Worm (Caenorhabditis elegans) whole organism, late embryonic: ENCODE data around the gene C27A2.7.

Experiments used
- C08G9.2 ChIP-seq: sonication (generic microtip); optimal IDR thresholded peaks from 2 replicates; lab custom pipeline; 2016; ENCODE audit warnings: mild to moderate bottlenecking, missing genetic modification characterization, moderate library complexity, missing compliant biosample characterization
- C38D4.7 ChIP-seq: fragments of 200-800 bp; sonication (Bioruptor generic); optimal IDR thresholded peaks from 2 replicates; lab custom pipeline; 2018; ENCODE audit warnings: mild to moderate bottlenecking, missing genetic modification characterization, moderate library complexity, missing compliant biosample characterization
- F13H6.1 ChIP-seq: sonication (generic microtip); optimal IDR thresholded peaks from 2 replicates; lab custom pipeline; 2016; ENCODE audit warnings: missing genetic modification characterization, missing compliant biosample characterization
- T23F11.4 ChIP-seq: fragments of 200-800 bp; sonication (Bioruptor generic); optimal IDR thresholded peaks from 2 replicates; lab custom pipeline; 2018; ENCODE audit warnings: mild to moderate bottlenecking, missing genetic modification characterization, missing compliant biosample characterization
- ama-1 ChIP-seq: fragments of 150-350 bp; optimal IDR thresholded peaks from 2 replicates; lab custom pipeline; 2014
- ceh-14 ChIP-seq: sonication (generic microtip); optimal IDR thresholded peaks from 2 replicates; lab custom pipeline; 2016; ENCODE audit warnings: missing genotype, missing genetic modification characterization, missing compliant biosample characterization
- ceh-18 ChIP-seq: sonication (generic microtip); optimal IDR thresholded peaks from 2 replicates; lab custom pipeline; 2016; ENCODE audit warnings: missing genetic modification characterization, missing compliant biosample characterization
- ceh-22 ChIP-seq: sonication (generic microtip); optimal IDR thresholded peaks from 2 replicates; lab custom pipeline; 2017; ENCODE audit warnings: missing biosample characterization, missing genetic modification characterization
- ceh-24 ChIP-seq: sonication (generic microtip); optimal IDR thresholded peaks from 2 replicates; lab custom pipeline; 2016; ENCODE audit warnings: mild to moderate bottlenecking, missing genetic modification characterization, missing compliant biosample characterization
- ceh-31 ChIP-seq: sonication (generic microtip); optimal IDR thresholded peaks from 2 replicates; lab custom pipeline; 2016; ENCODE audit warnings: missing genetic modification characterization, missing compliant biosample characterization
- ceh-34 ChIP-seq: sonication (generic microtip); optimal IDR thresholded peaks from 2 replicates; lab custom pipeline; 2016; ENCODE audit warnings: mild to moderate bottlenecking, missing genetic modification characterization, missing compliant biosample characterization
- ceh-45 ChIP-seq: fragments of 200-800 bp; sonication (Bioruptor generic); IDR thresholded peaks from 2 replicates; pipeline ENCODE4 v1.3.6; 2022; ENCODE audit warnings: missing genetic modification reagents, missing genetic modification characterization, missing compliant biosample characterization
- ceh-6 ChIP-seq: fragments of 200-800 bp; sonication (Bioruptor generic); optimal IDR thresholded peaks from 2 replicates; lab custom pipeline; 2018; ENCODE audit warnings: mild to moderate bottlenecking, missing genetic modification characterization, missing compliant biosample characterization
- ceh-9 ChIP-seq: sonication (generic microtip); optimal IDR thresholded peaks from 2 replicates; lab custom pipeline; 2016; ENCODE audit warnings: mild to moderate bottlenecking, missing genetic modification characterization, inconsistent platforms, missing compliant biosample characterization
- che-1 ChIP-seq: sonication (generic microtip); optimal IDR thresholded peaks from 2 replicates; lab custom pipeline; 2016; ENCODE audit warnings: mild to moderate bottlenecking, missing genetic modification characterization, missing compliant biosample characterization
- dve-1 ChIP-seq: sonication (generic microtip); optimal IDR thresholded peaks from 2 replicates; lab custom pipeline; 2017; ENCODE audit warnings: antibody characterized with exemption, mild to moderate bottlenecking, missing genetic modification characterization, missing compliant biosample characterization
- elt-2 ChIP-seq: sonication (generic microtip); optimal IDR thresholded peaks from 2 replicates; lab custom pipeline; 2016; ENCODE audit warnings: missing genetic modification reagents, missing genetic modification characterization, missing compliant biosample characterization
- fkh-10 ChIP-seq: fragments of 150-350 bp; optimal IDR thresholded peaks from 2 replicates; lab custom pipeline; 2014; ENCODE audit warnings: missing biosample characterization, missing genetic modification reagents, missing genetic modification characterization
- hlh-13 ChIP-seq: fragments of 200-800 bp; sonication (Bioruptor generic); optimal IDR thresholded peaks from 2 replicates; lab custom pipeline; 2018; ENCODE audit warnings: mild to moderate bottlenecking, missing genetic modification characterization, missing compliant biosample characterization
- hlh-15 ChIP-seq: sonication (generic microtip); optimal IDR thresholded peaks from 2 replicates; lab custom pipeline; 2016; ENCODE audit warnings: missing genetic modification characterization, missing compliant biosample characterization
- hlh-6 ChIP-seq: sonication (generic microtip); optimal IDR thresholded peaks from 2 replicates; lab custom pipeline; 2016; ENCODE audit warnings: missing genotype, missing genetic modification characterization, missing compliant biosample characterization
- hlh-8 ChIP-seq: sonication (generic microtip); optimal IDR thresholded peaks from 2 replicates; lab custom pipeline; 2016; ENCODE audit warnings: missing genotype, missing genetic modification characterization, missing compliant biosample characterization
- lim-6 ChIP-seq: sonication (generic microtip); optimal IDR thresholded peaks from 2 replicates; lab custom pipeline; 2016; ENCODE audit warnings: missing genetic modification characterization, missing compliant biosample characterization
- lin-11 ChIP-seq: fragments of 200-800 bp; sonication (Bioruptor generic); optimal IDR thresholded peaks from 2 replicates; lab custom pipeline; 2018; ENCODE audit warnings: mild to moderate bottlenecking, missing genetic modification characterization, missing compliant biosample characterization
- mec-3 ChIP-seq: sonication (generic microtip); optimal IDR thresholded peaks from 2 replicates; lab custom pipeline; 2016; ENCODE audit warnings: borderline replicate concordance, missing genetic modification characterization, missing compliant biosample characterization
- nhr-232 ChIP-seq: sonication (generic microtip); optimal IDR thresholded peaks from 2 replicates; lab custom pipeline; 2016; ENCODE audit warnings: missing genetic modification characterization, missing compliant biosample characterization
- npax-4 ChIP-seq: sonication (generic microtip); optimal IDR thresholded peaks from 2 replicates; lab custom pipeline; 2016; ENCODE audit warnings: missing genetic modification characterization, missing compliant biosample characterization
- pat-9 ChIP-seq: fragments of 200-800 bp; sonication (Bioruptor generic); optimal IDR thresholded peaks from 2 replicates; lab custom pipeline; 2018; ENCODE audit warnings: mild to moderate bottlenecking, missing genetic modification characterization, moderate library complexity, missing compliant biosample characterization
- pax-1 ChIP-seq: fragments of 150-350 bp; optimal IDR thresholded peaks from 2 replicates; lab custom pipeline; 2014; ENCODE audit warnings: missing biosample characterization, missing genetic modification characterization
- pha-4 ChIP-seq: fragments of 150-350 bp; optimal IDR thresholded peaks from 2 replicates; lab custom pipeline; 2018; ENCODE audit warnings: missing biosample characterization, missing genetic modification reagents, missing genetic modification characterization
- ref-2 ChIP-seq: sonication (generic microtip); optimal IDR thresholded peaks from 2 replicates; lab custom pipeline; 2016; ENCODE audit warnings: missing genetic modification characterization, missing compliant biosample characterization
- rnt-1 ChIP-seq: sonication (generic microtip); optimal IDR thresholded peaks from 2 replicates; lab custom pipeline; 2016; ENCODE audit warnings: missing genetic modification characterization, missing compliant biosample characterization
- syd-9 ChIP-seq: sonication (generic microtip); optimal IDR thresholded peaks from 2 replicates; lab custom pipeline; 2016; ENCODE audit warnings: mild to moderate bottlenecking, missing genetic modification characterization, moderate library complexity, missing compliant biosample characterization
- tbx-7 ChIP-seq: sonication (generic microtip); optimal IDR thresholded peaks from 2 replicates; lab custom pipeline; 2016; ENCODE audit warnings: missing genotype, missing genetic modification characterization, missing compliant biosample characterization
- unc-55 ChIP-seq: sonication (generic microtip); optimal IDR thresholded peaks from 2 replicates; lab custom pipeline; 2017; ENCODE audit warnings: missing biosample characterization, missing genetic modification reagents, missing genetic modification characterization
- ztf-16 ChIP-seq: sonication (generic microtip); optimal IDR thresholded peaks from 2 replicates; lab custom pipeline; 2017; ENCODE audit warnings: missing genetic modification characterization, missing compliant biosample characterization

The C27A2.7 gene

ce11 chrII:5032669-5033068 is 38.5 kb downstream of the C27A2.7 start (continued):
- TF ChIP-seq ceh-18 (peak; percentile 91), lin-11 (tag; lab: Kevin White, UChicago) (peak; percentile 75), C08G9.2 (tag; lab: Kevin White, UChicago) (peak; percentile 86), ama-1 (lab: Kevin White, UChicago) (no peak), ceh-22 (tag; lab: Kevin White, UChicago) (peak; percentile 22), pat-9 (tag; lab: Kevin White, UChicago) (peak; percentile 88), mec-3 (tag; lab: Kevin White, UChicago) (peak; percentile 58), pax-1 (tag; lab: Kevin White, UChicago) (no peak), ztf-16 (tag; lab: Kevin White, UChicago) (peak; percentile 86), ceh-14 (peak; percentile 77), T23F11.4 (GFP tag; lab: Kevin White, UChicago) (peak; percentile 77), tbx-7 (tag; lab: Kevin White, UChicago) (peak; percentile 7), rnt-1 (tag; lab: Kevin White, UChicago) (peak; percentile 58), lim-6 (tag; lab: Kevin White, UChicago) (no peak), che-1 (peak; percentile 90), hlh-8 (tag; lab: Kevin White, UChicago) (peak; percentile 79), C38D4.7 (GFP tag; lab: Kevin White, UChicago) (peak; percentile 85)

DNA sequence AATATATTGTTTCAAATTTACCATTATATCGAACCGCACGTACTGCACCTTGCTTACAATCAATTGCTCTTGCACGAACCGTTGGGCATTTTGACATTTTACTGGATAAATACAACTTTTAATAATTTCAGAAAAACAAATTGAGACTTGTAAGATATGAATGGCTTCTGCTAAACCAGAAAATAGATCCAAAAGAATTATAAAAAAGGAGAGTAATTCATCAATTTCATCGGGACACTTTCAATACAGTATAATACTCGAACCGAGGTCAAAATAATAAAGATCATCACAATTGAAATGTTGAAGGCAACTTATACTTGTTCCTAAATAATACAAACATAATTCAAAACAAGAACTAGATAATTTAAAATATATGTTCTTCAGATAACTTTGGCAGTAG is 39.6 kb downstream of the C27A2.7 start, which contains the start of gene wdr-83:
Gene wdr-83 (minus strand): TSS at position 101 of the 400 bp plus-strand sequence.
- TF ChIP-seq nhr-232 (tag; lab: Kevin White, UChicago) (no peak), rnt-1 (tag; lab: Kevin White, UChicago) (no peak), ceh-45 (GFP tag; lab: Robert Waterston, UW) (no peak), C38D4.7 (GFP tag; lab: Kevin White, UChicago) (no peak), ceh-9 (tag; lab: Kevin White, UChicago) (no peak), ceh-22 (tag; lab: Kevin White, UChicago) (no peak), ceh-14 (no peak), ceh-34 (tag; lab: Kevin White, UChicago) (no peak), ceh-31 (tag; lab: Kevin White, UChicago) (no peak), ref-2 (tag; lab: Kevin White, UChicago) (no peak), hlh-15 (no peak), elt-2 (tag; lab: Kevin White, UChicago) (no peak), che-1 (no peak), mec-3 (tag; lab: Kevin White, UChicago) (no peak), F13H6.1 (tag; lab: Kevin White, UChicago) (no peak)
- TF ChIP-seq, all 69 proteins: peak for 0

DNA sequence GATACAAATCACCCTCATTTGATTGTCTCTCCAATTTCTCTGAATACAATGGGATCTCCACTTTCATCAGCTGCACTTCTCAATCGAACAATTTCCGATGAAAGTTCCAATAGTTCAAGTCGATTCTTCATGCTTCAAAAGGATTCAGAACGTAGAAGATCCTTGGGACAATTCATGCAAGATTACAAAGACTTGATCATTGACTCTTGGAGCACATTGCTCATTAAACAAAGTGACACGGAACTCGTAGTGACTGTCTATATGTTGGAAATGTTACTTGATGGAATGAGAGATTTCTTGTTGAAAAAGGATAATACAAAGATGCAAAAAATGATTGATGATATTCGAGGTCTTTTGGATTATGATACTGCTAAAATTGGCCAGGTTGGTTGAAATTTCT is 43.2 kb downstream of the C27A2.7 start:
- TF ChIP-seq npax-4 (tag; lab: Kevin White, UChicago), result no peak
- no peak for TF ChIP-seq hlh-13 (GFP tag; lab: Kevin White, UChicago)
- TF ChIP-seq ceh-45 (GFP tag; lab: Robert Waterston, UW), result no peak
- no peak for TF ChIP-seq T23F11.4 (GFP tag; lab: Kevin White, UChicago)
- TF ChIP-seq pha-4, result no peak
- TF ChIP-seq tbx-7 (tag; lab: Kevin White, UChicago), result no peak
- TF ChIP-seq ceh-6 (GFP tag; lab: Kevin White, UChicago), result no peak
- TF ChIP-seq ceh-24 (tag; lab: Kevin White, UChicago), result no peak
- no peak for TF ChIP-seq syd-9 (tag; lab: Kevin White, UChicago)
- no peak for TF ChIP-seq pax-1 (tag; lab: Kevin White, UChicago)
- no peak for TF ChIP-seq hlh-8 (tag; lab: Kevin White, UChicago)
- TF ChIP-seq dve-1 (tag; lab: Kevin White, UChicago), result no peak
- TF ChIP-seq unc-55 (GFP tag; lab: Kevin White, UChicago), result no peak
- no peak for TF ChIP-seq fkh-10 (GFP tag; lab: Kevin White, UChicago)
- TF ChIP-seq C08G9.2 (tag; lab: Kevin White, UChicago), result no peak
- TF ChIP-seq F13H6.1 (tag; lab: Kevin White, UChicago), result no peak
- TF ChIP-seq hlh-6 (tag; lab: Kevin White, UChicago), result no peak
- TF ChIP-seq rnt-1 (tag; lab: Kevin White, UChicago), result no peak
